Fruit fly (Drosophila melanogaster) whole organism, embryonic: ENCODE measurements around the gene CG10492.

Source experiments
- CG15011 ChIP-seq: fragments of 200-800 bp; sonication (Bioruptor generic); optimal IDR thresholded peaks from 3 replicates; lab custom pipeline; 2018; ENCODE audit warnings: missing biosample characterization, mild to moderate bottlenecking, missing genetic modification characterization
- CG17361 ChIP-seq: fragments of 200-800 bp; sonication (Bioruptor generic); IDR thresholded peaks from 3 replicates; pipeline ENCODE4 v1.3.6; 2022; ENCODE audit warnings: missing biosample characterization, missing genetic modification characterization
- CG4404 ChIP-seq: fragments of 200-800 bp; sonication (Bioruptor generic); IDR thresholded peaks from 2 replicates; pipeline ENCODE4 v1.3.6; 2022; ENCODE audit warnings: missing biosample characterization, missing genetic modification characterization
- CHES-1-like ChIP-seq: fragments of 200-800 bp; sonication (Bioruptor generic); optimal IDR thresholded peaks from 2 replicates; lab custom pipeline; 2016; ENCODE audit warnings: missing biosample characterization, missing genetic modification characterization
- Hr78 ChIP-seq, 2 experiments: fragments of 200-800 bp in 1 of 2; fragments of >200 bp in 1 of 2; sonication (Bioruptor generic) in 1 of 2; optimal IDR thresholded peaks; 2 replicates each; lab custom pipeline; 2017 to 2019; ENCODE audit warnings: missing biosample characterization in 2 of 2, missing genetic modification characterization in 2 of 2, mild to moderate bottlenecking in 1 of 2, moderate library complexity in 1 of 2
- esg ChIP-seq: fragments of 200-800 bp; sonication (Bioruptor generic); conservative IDR thresholded peaks from 2 replicates; pipeline ENCODE4 v1.3.6; 2022; ENCODE audit warnings: missing biosample characterization, missing genetic modification characterization
- gfzf ChIP-seq: fragments of 200-800 bp; sonication (Bioruptor generic); optimal IDR thresholded peaks from 2 replicates; lab custom pipeline; 2016; ENCODE audit warnings: missing biosample characterization, mild to moderate bottlenecking, missing genetic modification characterization, moderate library complexity
- sens-2 ChIP-seq: fragments of 200-800 bp; sonication (Bioruptor generic); IDR thresholded peaks from 2 replicates; pipeline ENCODE4 v1.3.6; 2022; ENCODE audit warnings: missing biosample characterization, missing genetic modification characterization
- wor ChIP-seq: fragments of 200-800 bp; sonication (Bioruptor generic); IDR thresholded peaks from 2 replicates; pipeline ENCODE4 v1.3.6; 2022; ENCODE audit warnings: missing biosample characterization, missing genetic modification characterization
- yki ChIP-seq: fragments of >200 bp; optimal IDR thresholded peaks from 3 replicates; lab custom pipeline; 2018

- TF ChIP-seq Hr78 (GFP tag; optimal IDR thresholded peaks at IDR 0.05; lab: Kevin White, UChicago) = no peak
- no peak for TF ChIP-seq sens-2 (GFP tag; lab: Robert Waterston, UW)
- no peak for TF ChIP-seq yki (lab: Kevin White, UChicago)
- TF ChIP-seq esg = no peak
- no peak for TF ChIP-seq CHES-1-like
- no peak for TF ChIP-seq CG17361
- no peak for TF ChIP-seq wor (GFP tag; lab: Robert Waterston, UW)
- TF ChIP-seq gfzf (GFP tag; lab: Kevin White, UChicago) = no peak
- TF ChIP-seq CG4404 (GFP tag; lab: Robert Waterston, UW) = no peak
- TF ChIP-seq CG15011 (GFP tag; lab: Kevin White, UChicago) = no peak
These were observed 624 bp downstream of the CG10492 start for dm6 chr2L:19054516-19054887.
